Worm (Caenorhabditis elegans): ENCODE measurements around the gene crh-1.
A peak's percentile ranks its signal among the peaks of the same experiment; 100 is the strongest.

Gene crh-1

ce11 chrIII:11680514-11680913 is 22.9 kb downstream of the crh-1 start:
- TF ChIP-seq fkh-10 (GFP tag; optimal IDR thresholded peaks at IDR 0.05) (no peak), fkh-6 (tag; optimal IDR thresholded peaks at IDR 0.05) (no peak), ceh-24 (tag; optimal IDR thresholded peaks at IDR 0.05) (no peak), F13H6.1 (tag; optimal IDR thresholded peaks at IDR 0.05) (no peak), pha-4 (tag; optimal IDR thresholded peaks at IDR 0.05) (no peak), hlh-15 (tag; optimal IDR thresholded peaks at IDR 0.05) (no peak), sdc-2 (tag; optimal IDR thresholded peaks at IDR 0.05) (no peak), Y22D7AL.16 (tag; optimal IDR thresholded peaks at IDR 0.05) (no peak), ceh-48 (tag; optimal IDR thresholded peaks at IDR 0.05) (no peak), K02D7.2 (tag; optimal IDR thresholded peaks at IDR 0.05) (no peak), ceh-14 (tag; optimal IDR thresholded peaks at IDR 0.05) (no peak), ceh-45 (GFP tag; IDR thresholded peaks at IDR 0.05) (no peak), nhr-11 (tag; optimal IDR thresholded peaks at IDR 0.05) (no peak)

ce11 chrIII:11681461-11682014 is 24.0 kb downstream of the crh-1 start:
- TF ChIP-seq unc-42 (tag; optimal IDR thresholded peaks at IDR 0.05): peak; percentile 91
- no peak for TF ChIP-seq ceh-31 (tag; optimal IDR thresholded peaks at IDR 0.05)
- no peak for TF ChIP-seq ceh-19 (GFP tag; optimal IDR thresholded peaks at IDR 0.05)

- no peak for TF ChIP-seq nhr-11 (tag; optimal IDR thresholded peaks at IDR 0.05)
- TF ChIP-seq rnt-1 (tag; optimal IDR thresholded peaks at IDR 0.05): no peak
- TF ChIP-seq zip-5 (tag; optimal IDR thresholded peaks at IDR 0.05): no peak
- no peak for TF ChIP-seq T23F11.4 (GFP tag; optimal IDR thresholded peaks at IDR 0.05)
- TF ChIP-seq hlh-13 (GFP tag; optimal IDR thresholded peaks at IDR 0.05): no peak
- TF ChIP-seq sox-4 (tag; optimal IDR thresholded peaks at IDR 0.05): no peak
- no peak for TF ChIP-seq ceh-22 (tag; optimal IDR thresholded peaks at IDR 0.05)
- no peak for TF ChIP-seq pqm-1 (tag; optimal IDR thresholded peaks at IDR 0.05)
- no peak for TF ChIP-seq hlh-30 (tag; optimal IDR thresholded peaks at IDR 0.05; ENCODE audit: insufficient read depth)
- no peak for TF ChIP-seq gmeb-2 (tag; optimal IDR thresholded peaks at IDR 0.05)
- TF ChIP-seq ceh-2 (tag; optimal IDR thresholded peaks at IDR 0.05): no peak
- TF ChIP-seq ama-1 (optimal IDR thresholded peaks at IDR 0.05): no peak
- no peak for TF ChIP-seq pha-4 (tag; optimal IDR thresholded peaks at IDR 0.05)
- no peak for TF ChIP-seq pag-3 (tag; optimal IDR thresholded peaks at IDR 0.05; ENCODE audit: borderline replicate concordance)
- no peak for TF ChIP-seq eyg-1 (tag; optimal IDR thresholded peaks at IDR 0.05)
- no peak for TF ChIP-seq pros-1 (tag; optimal IDR thresholded peaks at IDR 0.05)
- TF ChIP-seq unc-86 (tag; optimal IDR thresholded peaks at IDR 0.05): no peak
- TF ChIP-seq elt-2 (tag; optimal IDR thresholded peaks at IDR 0.05): no peak
- TF ChIP-seq sox-2 (GFP tag; IDR thresholded peaks at IDR 0.05): no peak
These were observed 25.5 kb downstream of the crh-1 start for ce11 chrIII:11683038-11683437.

DNA sequence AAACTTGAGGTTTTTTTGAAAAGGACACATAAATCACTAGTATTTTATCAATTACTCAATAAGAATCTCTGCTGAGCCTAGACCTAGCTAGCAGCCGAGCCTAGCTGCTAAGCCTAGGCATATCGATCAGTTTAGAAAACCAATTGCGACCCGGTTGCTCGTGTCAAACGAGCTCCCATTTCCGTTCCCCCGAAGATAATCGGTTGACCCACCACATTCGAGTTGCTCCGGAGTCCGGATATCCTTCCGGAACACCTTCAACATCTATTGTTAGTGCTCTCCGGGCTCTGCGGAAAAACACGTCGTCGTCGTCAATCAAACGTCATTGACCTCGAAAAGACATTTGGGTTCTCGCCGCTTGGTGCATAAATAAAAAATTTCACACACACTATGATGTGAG is 26.2 kb downstream of the crh-1 start:
- TF ChIP-seq ceh-14 (tag; optimal IDR thresholded peaks at IDR 0.05): no peak
- no peak for TF ChIP-seq eyg-1 (tag; optimal IDR thresholded peaks at IDR 0.05)
- no peak for TF ChIP-seq fax-1 (tag; optimal IDR thresholded peaks at IDR 0.05)
- no peak for TF ChIP-seq K02D7.2 (tag; optimal IDR thresholded peaks at IDR 0.05)
- no peak for TF ChIP-seq syd-9 (tag; optimal IDR thresholded peaks at IDR 0.05)
- TF ChIP-seq K09A11.1 (tag; optimal IDR thresholded peaks at IDR 0.05; ENCODE audit: insufficient read depth): no peak
- no peak for TF ChIP-seq unc-86 (tag; optimal IDR thresholded peaks at IDR 0.05)
- no peak for TF ChIP-seq sox-4 (tag; optimal IDR thresholded peaks at IDR 0.05)
- TF ChIP-seq fkh-6 (tag; optimal IDR thresholded peaks at IDR 0.05): no peak
- TF ChIP-seq hlh-13 (GFP tag; optimal IDR thresholded peaks at IDR 0.05): no peak
- TF ChIP-seq sdc-2 (tag; optimal IDR thresholded peaks at IDR 0.05): no peak

DNA sequence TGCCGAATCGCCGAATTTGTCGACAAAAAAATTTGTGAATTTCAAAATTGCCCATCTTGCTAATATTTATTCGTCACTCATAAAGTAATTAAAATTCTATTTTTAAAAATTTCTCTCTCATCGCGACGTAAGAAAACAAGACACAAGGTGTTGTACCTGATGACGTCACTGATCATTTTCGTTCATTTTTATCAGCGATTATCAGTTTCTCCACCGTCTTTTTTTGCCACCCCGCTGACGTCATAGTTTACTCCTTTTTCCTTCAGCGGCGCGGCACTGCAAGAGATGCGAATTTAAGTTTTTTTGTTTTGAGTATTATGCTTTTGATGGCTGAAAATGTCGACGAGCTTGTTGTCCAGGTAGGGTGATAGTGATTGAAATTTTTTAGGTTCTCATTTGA is 27.2 kb downstream of the crh-1 start:
- peak; percentile 84 for TF ChIP-seq elt-2 (tag; optimal IDR thresholded peaks at IDR 0.05)
- TF ChIP-seq K02D7.2 (tag; optimal IDR thresholded peaks at IDR 0.05): no peak
- no peak for TF ChIP-seq dmd-4 (tag; optimal IDR thresholded peaks at IDR 0.05; ENCODE audit: borderline replicate concordance)
- no peak for TF ChIP-seq ceh-31 (tag; optimal IDR thresholded peaks at IDR 0.05)
- no peak for TF ChIP-seq eyg-1 (tag; optimal IDR thresholded peaks at IDR 0.05)
- TF ChIP-seq pqm-1 (tag; optimal IDR thresholded peaks at IDR 0.05): no peak
- no peak for TF ChIP-seq ceh-24 (tag; optimal IDR thresholded peaks at IDR 0.05)
- TF ChIP-seq ceh-48 (tag; optimal IDR thresholded peaks at IDR 0.05): no peak

Measured in whole organism, late embryonic.